Worm (Caenorhabditis elegans): ENCODE results near the gene ZC518.8.

DNA sequence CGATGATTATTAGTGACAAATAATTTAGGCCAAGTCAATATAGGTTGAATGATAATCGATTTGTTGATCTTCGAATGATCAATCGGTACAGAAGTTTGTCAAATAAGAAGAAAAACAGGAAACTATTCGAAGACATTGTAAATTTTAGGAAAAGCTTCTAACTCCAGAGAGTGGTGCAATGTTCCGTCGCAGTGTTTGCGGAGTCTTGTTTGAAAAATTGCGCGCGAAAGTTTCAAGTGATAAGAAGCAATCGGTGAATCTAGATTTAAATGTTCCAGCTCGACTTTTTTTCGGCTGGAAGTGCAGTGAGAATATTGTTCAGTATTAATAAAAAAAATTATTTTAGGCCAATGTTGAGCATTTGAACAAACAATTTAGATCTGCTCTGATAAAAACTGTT lies 27.0 kb downstream of the ZC518.8 start:
- TF ChIP-seq pqm-1 (tag; optimal IDR thresholded peaks at IDR 0.05) (no peak), syd-9 (tag; optimal IDR thresholded peaks at IDR 0.05) (no peak), fkh-10 (GFP tag; optimal IDR thresholded peaks at IDR 0.05) (no peak)

Data from whole organism, late embryonic.